Worm (Caenorhabditis elegans) whole organism, young adult: Measurements from ENCODE around the gene str-111.

Experiments used
- B0019.2 ChIP-seq: fragments of 200-800 bp; sonication (Bioruptor generic); conservative IDR thresholded peaks from 2 replicates; pipeline ENCODE4 v1.3.6; 2022; ENCODE audit warnings: missing genetic modification reagents, missing genetic modification characterization, missing compliant biosample characterization
- D2030.7 ChIP-seq: fragments of 200-800 bp; sonication (Bioruptor generic); IDR thresholded peaks from 2 replicates; pipeline ENCODE4 v1.3.6; 2022; ENCODE audit warnings: missing genetic modification reagents, missing genetic modification characterization, missing compliant biosample characterization
- F10E7.11 ChIP-seq: sonication (generic microtip); optimal IDR thresholded peaks from 2 replicates; lab custom pipeline; 2017; ENCODE audit warnings: mild to moderate bottlenecking, missing genetic modification characterization, moderate library complexity, missing compliant biosample characterization
- F57A8.1 ChIP-seq: fragments of 200-800 bp; sonication (Bioruptor generic); optimal IDR thresholded peaks from 2 replicates; lab custom pipeline; 2018; ENCODE audit warnings: mild to moderate bottlenecking, missing genetic modification characterization, moderate library complexity, missing compliant biosample characterization
- T07F8.4 ChIP-seq: sonication (generic microtip); optimal IDR thresholded peaks from 2 replicates; lab custom pipeline; 2016; ENCODE audit warnings: mild to moderate bottlenecking, missing genetic modification characterization, moderate library complexity, missing compliant biosample characterization
- Y56A3A.18 ChIP-seq: fragments of 200-800 bp; sonication (Bioruptor generic); IDR thresholded peaks from 2 replicates; pipeline ENCODE4 v1.3.6; 2022; ENCODE audit warnings: missing genetic modification reagents, missing genetic modification characterization, missing compliant biosample characterization
- Y79H2A.3 ChIP-seq: fragments of 200-800 bp; sonication (Bioruptor generic); conservative IDR thresholded peaks from 2 replicates; pipeline ENCODE4 v1.3.6; 2022; ENCODE audit warnings: missing genetic modification reagents, missing genetic modification characterization, missing compliant biosample characterization
- Y95B8A.8 ChIP-seq: fragments of 200-800 bp; sonication (Bioruptor generic); IDR thresholded peaks from 2 replicates; pipeline ENCODE4 v1.3.6; 2022; ENCODE audit warnings: missing genetic modification reagents, missing genetic modification characterization, missing compliant biosample characterization
- ccch-3 ChIP-seq: fragments of 200-800 bp; sonication (Bioruptor generic); optimal IDR thresholded peaks from 2 replicates; lab custom pipeline; 2018; ENCODE audit warnings: mild to moderate bottlenecking, missing genetic modification characterization, missing compliant biosample characterization
- cebp-1 ChIP-seq, 2 experiments: fragments of 200-800 bp in 1 of 2; sonication (Bioruptor generic) in 1 of 2; sonication (generic microtip) in 1 of 2; IDR thresholded peaks in 1 of 2; optimal IDR thresholded peaks in 1 of 2; 2 replicates each; pipeline versions ENCODE4 v1.3.6 to Lab custom; 2017 to 2022; ENCODE audit warnings: missing compliant biosample characterization in 2 of 2, missing genetic modification characterization in 2 of 2, mild to moderate bottlenecking in 1 of 2, missing genetic modification reagents in 1 of 2, moderate library complexity in 1 of 2
- cebp-2 ChIP-seq: fragments of 200-800 bp; sonication (Bioruptor generic); IDR thresholded peaks from 2 replicates; pipeline ENCODE4 v1.3.6; 2022; ENCODE audit warnings: missing genetic modification characterization, missing compliant biosample characterization
- ceh-27 ChIP-seq: fragments of 200-800 bp; sonication (Bioruptor generic); optimal IDR thresholded peaks from 2 replicates; lab custom pipeline; 2018; ENCODE audit warnings: mild to moderate bottlenecking, missing genetic modification characterization, moderate library complexity, missing compliant biosample characterization
- dox-1 ChIP-seq: fragments of 200-800 bp; sonication (Bioruptor generic); IDR thresholded peaks from 2 replicates; pipeline ENCODE4 v1.3.6; 2022; ENCODE audit warnings: missing genetic modification reagents, missing genetic modification characterization, missing compliant biosample characterization
- dpff-1 ChIP-seq: sonication (generic microtip); optimal IDR thresholded peaks from 2 replicates; lab custom pipeline; 2017; ENCODE audit warnings: mild to moderate bottlenecking, missing genetic modification characterization, missing compliant biosample characterization
- ets-4 ChIP-seq: fragments of 200-800 bp; sonication (Bioruptor generic); optimal IDR thresholded peaks from 2 replicates; lab custom pipeline; 2018; ENCODE audit warnings: mild to moderate bottlenecking, missing genetic modification characterization, missing compliant biosample characterization
- fkh-3 ChIP-seq: sonication (generic microtip); optimal IDR thresholded peaks from 2 replicates; lab custom pipeline; 2016; ENCODE audit warnings: mild to moderate bottlenecking, missing genetic modification characterization, missing compliant biosample characterization
- lin-26 ChIP-seq: fragments of 200-800 bp; sonication (Bioruptor generic); IDR thresholded peaks from 2 replicates; pipeline ENCODE4 v1.3.6; 2022; ENCODE audit warnings: missing genetic modification reagents, missing genetic modification characterization, missing compliant biosample characterization
- lin-40 ChIP-seq: sonication (generic microtip); optimal IDR thresholded peaks from 2 replicates; lab custom pipeline; 2016; ENCODE audit warnings: missing genetic modification characterization, mild to moderate bottlenecking, missing compliant biosample characterization, missing genotype, missing genetic modification reagents
- lir-1 ChIP-seq: fragments of 200-800 bp; sonication (Bioruptor generic); conservative IDR thresholded peaks from 2 replicates; pipeline ENCODE4 v1.3.6; 2022; ENCODE audit warnings: missing genetic modification reagents, missing genetic modification characterization, missing compliant biosample characterization
- madf-3 ChIP-seq: fragments of 200-800 bp; sonication (Bioruptor generic); IDR thresholded peaks from 2 replicates; pipeline ENCODE4 v1.3.6; 2022; ENCODE audit warnings: missing genetic modification reagents, missing genetic modification characterization, missing compliant biosample characterization
- madf-6 ChIP-seq: fragments of 200-800 bp; sonication (Bioruptor generic); IDR thresholded peaks from 2 replicates; pipeline ENCODE4 v1.3.6; 2022; ENCODE audit warnings: missing genetic modification reagents, missing genetic modification characterization, missing compliant biosample characterization
- nfyb-1 ChIP-seq: fragments of 200-800 bp; sonication (Bioruptor generic); IDR thresholded peaks from 2 replicates; pipeline ENCODE4 v1.3.6; 2022; ENCODE audit warnings: missing genetic modification reagents, missing genetic modification characterization, missing compliant biosample characterization
- nhr-179 ChIP-seq: sonication (generic microtip); optimal IDR thresholded peaks from 2 replicates; lab custom pipeline; 2016; ENCODE audit warnings: mild to moderate bottlenecking, missing genetic modification characterization, missing compliant biosample characterization
- nhr-80 ChIP-seq: sonication (generic microtip); optimal IDR thresholded peaks from 2 replicates; lab custom pipeline; 2016; ENCODE audit warnings: missing genetic modification characterization, missing compliant biosample characterization
- repo-1 ChIP-seq: sonication (generic microtip); optimal IDR thresholded peaks from 2 replicates; lab custom pipeline; 2017; ENCODE audit warnings: mild to moderate bottlenecking, missing genetic modification characterization, missing compliant biosample characterization
- sea-2 ChIP-seq: fragments of 200-800 bp; sonication (Bioruptor generic); IDR thresholded peaks from 2 replicates; pipeline ENCODE4 v1.3.6; 2022; ENCODE audit warnings: missing genetic modification characterization, missing compliant biosample characterization
- snpc-1.1 ChIP-seq: sonication (generic microtip); optimal IDR thresholded peaks from 2 replicates; lab custom pipeline; 2017; ENCODE audit warnings: missing genetic modification characterization, mild to moderate bottlenecking, missing compliant biosample characterization, antibody characterized with exemption, moderate library complexity, missing genotype, missing genetic modification reagents; ENCODE audit not compliant: insufficient read depth
- snpc-3.4 ChIP-seq: sonication (generic microtip); optimal IDR thresholded peaks from 2 replicates; lab custom pipeline; 2017; ENCODE audit warnings: missing genetic modification characterization, mild to moderate bottlenecking, missing compliant biosample characterization, antibody characterized with exemption, moderate library complexity, missing genotype, missing genetic modification reagents
- tlf-1 ChIP-seq: fragments of 200-800 bp; sonication (Bioruptor generic); optimal IDR thresholded peaks from 2 replicates; lab custom pipeline; 2018; ENCODE audit warnings: mild to moderate bottlenecking, missing genetic modification characterization, missing compliant biosample characterization
- unc-130 ChIP-seq: sonication (generic microtip); optimal IDR thresholded peaks from 2 replicates; lab custom pipeline; 2016; ENCODE audit warnings: missing genetic modification reagents, missing genetic modification characterization, missing compliant biosample characterization
- unc-62 ChIP-seq: fragments of 150-350 bp; optimal IDR thresholded peaks from 2 replicates; lab custom pipeline; 2014; ENCODE audit warnings: missing biosample characterization, missing genetic modification reagents, missing genetic modification characterization
- xnd-1 ChIP-seq: sonication (generic microtip); optimal IDR thresholded peaks from 2 replicates; lab custom pipeline; 2016; ENCODE audit warnings: missing genotype, missing genetic modification reagents, missing genetic modification characterization, missing compliant biosample characterization
- ztf-18 ChIP-seq: sonication (generic microtip); optimal IDR thresholded peaks from 2 replicates; lab custom pipeline; 2016; ENCODE audit warnings: missing genotype, mild to moderate bottlenecking, missing genetic modification characterization, missing compliant biosample characterization
- ztf-26 ChIP-seq: sonication (generic microtip); optimal IDR thresholded peaks from 2 replicates; lab custom pipeline; 2017; ENCODE audit warnings: missing genetic modification characterization, missing compliant biosample characterization

str-111 gene

DNA sequence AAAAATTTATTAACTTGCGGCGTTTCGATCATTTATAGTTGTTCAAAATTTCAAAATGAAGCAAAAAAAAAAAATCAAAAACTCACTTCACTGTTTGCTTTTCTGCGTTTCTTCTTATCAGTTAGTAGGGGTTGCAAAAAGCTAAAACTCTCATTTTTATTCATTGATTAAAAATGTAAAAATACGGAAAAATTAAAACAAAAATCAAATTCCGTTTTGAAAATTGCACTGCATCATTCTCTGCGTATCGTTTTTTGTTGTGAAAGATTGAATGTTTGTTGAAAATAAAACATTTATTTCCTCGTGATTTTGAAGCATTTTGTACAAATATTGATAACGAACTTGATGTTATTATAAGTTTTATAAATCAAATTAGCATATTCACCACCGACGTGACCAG lies 39.8 kb downstream of the str-111 start:
- TF ChIP-seq cebp-1 (GFP tag; IDR thresholded peaks at IDR 0.05; lab: Robert Waterston, UW) (no peak), cebp-1 (tag; optimal IDR thresholded peaks at IDR 0.05; lab: Kevin White, UChicago) (peak; percentile 29), madf-6 (no peak), nhr-80 (peak; percentile 31)

DNA sequence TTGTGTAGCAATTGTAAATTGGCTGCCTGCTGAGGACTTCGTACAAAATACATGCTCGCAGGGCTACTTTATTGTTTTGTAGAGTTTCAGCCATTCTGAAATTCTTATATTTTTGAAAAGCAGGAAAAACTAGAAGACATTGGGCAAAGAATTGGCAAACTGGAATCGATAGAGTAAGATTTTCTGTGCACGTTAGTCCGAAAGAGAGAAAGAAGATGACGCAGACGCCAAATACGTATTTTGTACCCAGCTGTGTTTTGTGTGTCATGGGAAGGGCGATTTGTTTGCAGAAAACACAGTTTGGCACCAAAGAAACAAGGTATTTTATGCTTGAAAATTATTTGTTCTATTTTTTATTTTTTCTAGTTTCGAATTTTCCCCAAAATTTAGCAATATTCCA lies 41.5 kb downstream of the str-111 start, which contains the start of gene fbxa-143:
fbxa-143 (minus strand) TSS at position 101 of the 400 bp plus-strand sequence.
- TF ChIP-seq madf-3 (GFP tag; lab: Robert Waterston, UW): no peak
- no peak for TF ChIP-seq ceh-27 (GFP tag; lab: Kevin White, UChicago)
- TF ChIP-seq dpff-1: no peak
- TF ChIP-seq F10E7.11 (tag; lab: Kevin White, UChicago): no peak
- no peak for TF ChIP-seq ztf-26 (tag; lab: Kevin White, UChicago)
- no peak for TF ChIP-seq sea-2
- TF ChIP-seq cebp-2: no peak
- TF ChIP-seq xnd-1: no peak
- no peak for TF ChIP-seq lin-40 (tag; lab: Kevin White, UChicago)
- TF ChIP-seq ccch-3 (GFP tag; lab: Kevin White, UChicago): no peak
- TF ChIP-seq tlf-1 (GFP tag; lab: Kevin White, UChicago): no peak
- no peak for TF ChIP-seq madf-6
- no peak for TF ChIP-seq fkh-3 (tag; lab: Kevin White, UChicago)
- TF ChIP-seq Y95B8A.8 (GFP tag; lab: Robert Waterston, UW): no peak
- TF ChIP-seq unc-130 (GFP tag; lab: Kevin White, UChicago): no peak
- no peak for TF ChIP-seq D2030.7 (GFP tag; lab: Robert Waterston, UW)
- TF ChIP-seq snpc-1.1 (tag; lab: Kevin White, UChicago): no peak
- TF ChIP-seq F57A8.1 (GFP tag; lab: Kevin White, UChicago): no peak

DNA sequence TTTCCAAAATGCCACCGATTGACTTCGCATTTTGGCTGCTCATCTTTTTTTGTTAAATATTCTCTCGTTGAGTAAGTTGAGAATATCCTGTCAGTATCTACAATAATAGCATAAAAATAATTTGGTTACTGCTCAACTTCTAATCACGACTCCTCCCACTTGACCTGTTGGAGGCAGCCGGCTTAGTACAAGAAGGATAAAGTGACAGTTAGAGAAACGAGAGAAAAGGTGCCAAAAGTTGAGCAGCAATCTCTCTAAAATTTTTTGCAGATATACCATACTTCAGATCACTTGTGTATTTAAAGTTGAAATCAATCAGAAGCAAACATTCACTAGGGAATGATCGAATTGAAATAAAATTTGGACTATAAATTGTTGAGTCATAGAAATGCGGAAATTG lies 44.2 kb downstream of the str-111 start, which contains the start of gene nhr-111:
nhr-111 (minus strand) TSS at position 101 of the 400 bp plus-strand sequence.
- TF ChIP-seq lir-1 (GFP tag; lab: Robert Waterston, UW) (no peak), Y56A3A.18 (GFP tag; lab: Robert Waterston, UW) (no peak), xnd-1 (no peak), ztf-18 (tag; lab: Kevin White, UChicago) (no peak), T07F8.4 (tag; lab: Kevin White, UChicago) (no peak), F10E7.11 (tag; lab: Kevin White, UChicago) (no peak)

DNA sequence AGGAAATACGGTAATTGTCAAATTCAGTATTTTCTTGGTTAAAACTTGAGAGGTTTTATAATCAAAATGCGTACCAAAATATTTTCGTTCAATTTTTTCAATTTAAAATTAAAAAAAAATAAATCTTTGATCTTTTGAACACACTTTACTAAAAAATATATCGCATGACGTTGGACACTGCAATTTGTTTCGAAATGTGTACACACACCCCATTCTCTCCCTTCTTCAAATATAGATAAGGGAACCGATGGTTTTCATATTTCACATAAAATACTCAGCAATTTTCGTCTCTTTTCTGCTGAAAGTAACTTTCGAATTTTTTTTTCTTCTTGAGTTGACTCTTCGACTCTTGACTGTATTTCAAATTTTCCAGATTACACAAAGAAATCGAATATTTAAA lies 47.5 kb downstream of the str-111 start:
- TF ChIP-seq cebp-1 (GFP tag; IDR thresholded peaks at IDR 0.05; lab: Robert Waterston, UW): no peak
- TF ChIP-seq cebp-1 (tag; optimal IDR thresholded peaks at IDR 0.05; lab: Kevin White, UChicago): peak; percentile 5
- no peak for TF ChIP-seq nhr-179

DNA sequence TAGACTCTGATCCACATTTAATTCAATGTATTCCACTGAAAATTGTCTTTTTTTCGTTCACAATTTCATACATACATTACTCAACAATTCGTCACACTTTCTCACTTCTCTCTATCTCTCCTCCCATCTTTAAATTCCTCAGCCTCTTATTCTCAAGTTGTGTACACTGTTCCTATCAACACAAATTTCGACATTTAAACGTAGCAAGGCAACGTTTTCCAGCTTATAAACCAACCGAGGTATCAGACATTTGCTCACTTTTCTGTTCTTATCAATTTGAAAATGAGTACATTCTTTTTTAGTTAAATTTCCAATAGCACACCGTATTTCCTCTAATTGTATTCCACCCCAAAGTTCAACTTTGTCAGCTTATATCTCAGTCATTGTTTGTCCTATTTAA lies 48.0 kb downstream of the str-111 start, which contains the start of gene skr-3:
skr-3 (plus strand) TSS at position 163 of the 400 bp plus-strand sequence.
- TF ChIP-seq dox-1 (GFP tag; lab: Robert Waterston, UW) (no peak), nhr-80 (peak; percentile 23)

DNA sequence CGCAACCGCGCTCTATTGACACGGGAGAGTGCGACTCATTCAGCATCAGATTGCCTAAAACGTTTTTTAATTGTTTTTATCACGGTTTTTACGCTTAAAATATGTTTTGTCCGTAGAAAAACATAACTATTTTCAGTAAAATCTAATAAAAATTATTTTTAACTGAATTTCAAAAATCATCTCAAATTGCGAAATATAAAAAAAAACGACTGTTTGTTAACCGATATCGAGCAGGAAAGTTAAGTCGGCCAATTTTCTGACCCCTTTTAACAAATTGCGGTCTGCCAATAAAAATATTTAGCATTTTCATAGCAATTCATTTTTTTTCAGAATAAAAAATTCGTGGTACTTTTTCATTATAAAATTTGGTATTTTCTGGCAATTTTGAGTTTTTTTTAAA lies 48.4 kb downstream of the str-111 start:
- TF ChIP-seq unc-62 (GFP tag; lab: Kevin White, UChicago) (no peak), cebp-1 (GFP tag; IDR thresholded peaks at IDR 0.05; lab: Robert Waterston, UW) (no peak), cebp-1 (tag; optimal IDR thresholded peaks at IDR 0.05; lab: Kevin White, UChicago) (peak; percentile 86)

DNA sequence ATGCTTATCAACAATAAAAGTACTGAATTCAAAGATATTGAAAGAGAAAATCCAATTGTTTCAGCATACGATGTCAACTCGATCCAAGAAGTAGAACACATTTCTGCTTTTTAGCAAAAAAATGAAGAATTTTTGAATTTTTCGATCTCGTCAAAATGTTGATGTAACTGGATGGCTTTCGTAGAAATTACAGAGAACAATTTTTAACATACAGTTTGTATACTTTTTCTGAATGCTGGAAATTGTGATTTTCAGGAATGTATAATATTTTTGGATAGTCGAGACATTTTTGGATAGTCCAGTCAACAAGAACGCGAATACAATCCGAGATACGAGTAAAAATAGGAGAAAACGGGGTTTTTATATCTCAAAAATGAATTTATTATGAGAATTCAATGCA lies 50.3 kb downstream of the str-111 start, which contains the start of gene str-103:
str-103 (minus strand) TSS at position 101 of the 400 bp plus-strand sequence.
- TF ChIP-seq cebp-2: no peak
- no peak for TF ChIP-seq F10E7.11 (tag; lab: Kevin White, UChicago)
- TF ChIP-seq dox-1 (GFP tag; lab: Robert Waterston, UW): no peak
- no peak for TF ChIP-seq Y79H2A.3
- TF ChIP-seq snpc-1.1 (tag; lab: Kevin White, UChicago): no peak
- no peak for TF ChIP-seq T07F8.4 (tag; lab: Kevin White, UChicago)
- no peak for TF ChIP-seq snpc-3.4
- no peak for TF ChIP-seq B0019.2 (GFP tag; lab: Robert Waterston, UW)
- no peak for TF ChIP-seq ets-4
- no peak for TF ChIP-seq nfyb-1 (GFP tag; lab: Robert Waterston, UW)
- TF ChIP-seq repo-1 (tag; lab: Kevin White, UChicago): no peak
- TF ChIP-seq lin-26 (GFP tag; lab: Robert Waterston, UW): no peak
- TF ChIP-seq, all 124 proteins: peak for 0
